Worm (Caenorhabditis elegans) whole organism, late embryonic: ENCODE data around the gene F33H1.4.

Source experiments
- eyg-1 ChIP-seq: sonication (generic microtip); optimal IDR thresholded peaks from 2 replicates; lab custom pipeline; 2016; ENCODE audit warnings: missing genotype, missing genetic modification characterization, missing compliant biosample characterization
- fkh-10 ChIP-seq: fragments of 150-350 bp; optimal IDR thresholded peaks from 2 replicates; lab custom pipeline; 2014; ENCODE audit warnings: missing biosample characterization, missing genetic modification reagents, missing genetic modification characterization
- hlh-13 ChIP-seq: fragments of 200-800 bp; sonication (Bioruptor generic); optimal IDR thresholded peaks from 2 replicates; lab custom pipeline; 2018; ENCODE audit warnings: mild to moderate bottlenecking, missing genetic modification characterization, missing compliant biosample characterization
- sox-4 ChIP-seq: sonication (generic microtip); optimal IDR thresholded peaks from 2 replicates; lab custom pipeline; 2017; ENCODE audit warnings: mild to moderate bottlenecking, missing genetic modification characterization, inconsistent platforms, missing compliant biosample characterization
- tbx-7 ChIP-seq: sonication (generic microtip); optimal IDR thresholded peaks from 2 replicates; lab custom pipeline; 2016; ENCODE audit warnings: missing genotype, missing genetic modification characterization, missing compliant biosample characterization

DNA sequence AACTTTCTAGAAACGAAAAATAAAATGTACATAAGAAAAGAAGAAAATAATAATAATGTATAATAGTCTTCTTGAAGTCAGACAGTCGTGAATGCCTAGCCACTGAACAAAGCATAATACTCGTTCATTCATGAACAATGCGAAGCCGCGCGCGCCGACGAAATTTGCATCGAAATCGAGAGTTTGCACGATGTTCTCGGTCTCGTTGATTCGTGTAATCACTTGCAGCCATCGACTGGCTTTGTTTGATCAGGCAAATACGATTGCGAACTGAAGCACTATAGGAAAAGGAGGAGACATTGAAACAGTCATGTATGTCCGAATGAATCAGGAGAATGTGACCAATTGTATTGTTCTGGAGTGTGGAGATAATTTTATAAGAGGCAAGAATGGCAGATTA, 29.3 kb downstream of the F33H1.4 start:
- TF ChIP-seq sox-4 (tag; lab: Kevin White, UChicago) (no peak), hlh-13 (GFP tag; lab: Kevin White, UChicago) (no peak), eyg-1 (tag; lab: Kevin White, UChicago) (no peak), fkh-10 (GFP tag; lab: Kevin White, UChicago) (no peak), tbx-7 (no peak)
